Fruit fly (Drosophila melanogaster) whole organism, embryonic: ENCODE data around the gene CG5687.

ENCODE experiments used
- Abd-B ChIP-seq: fragments of 200-800 bp; sonication (Bioruptor generic); optimal IDR thresholded peaks from 2 replicates; lab custom pipeline; 2018; ENCODE audit warnings: missing biosample characterization, mild to moderate bottlenecking, missing genetic modification characterization, moderate library complexity
- Antp ChIP-seq: fragments of 200-800 bp; sonication (Bioruptor generic); optimal IDR thresholded peaks from 3 replicates; lab custom pipeline; 2016; ENCODE audit warnings: missing biosample characterization, missing genetic modification characterization
- B-H2 ChIP-seq: fragments of 200-800 bp; sonication (Bioruptor generic); optimal IDR thresholded peaks from 2 replicates; lab custom pipeline; 2018; ENCODE audit warnings: missing biosample characterization, mild to moderate bottlenecking, missing genetic modification characterization
- C15 ChIP-seq: fragments of 200-800 bp; sonication (Bioruptor generic); IDR thresholded peaks from 3 replicates; pipeline ENCODE4 v1.3.6; 2022; ENCODE audit warnings: missing biosample characterization, missing genetic modification characterization
- CG10321 ChIP-seq: fragments of 200-800 bp; sonication (Bioruptor generic); IDR thresholded peaks from 2 replicates; pipeline ENCODE4 v1.3.6; 2022; ENCODE audit warnings: missing biosample characterization, missing genetic modification characterization
- CG12104 ChIP-seq: fragments of 200-800 bp; sonication (Bioruptor generic); optimal IDR thresholded peaks from 3 replicates; lab custom pipeline; 2016; ENCODE audit warnings: missing biosample characterization, missing genetic modification characterization
- CG13624 ChIP-seq: fragments of 200-800 bp; sonication (Bioruptor generic); optimal IDR thresholded peaks from 2 replicates; lab custom pipeline; 2016; ENCODE audit warnings: missing biosample characterization, missing genetic modification characterization
- CG1529 ChIP-seq: fragments of 200-800 bp; sonication (Bioruptor generic); optimal IDR thresholded peaks from 3 replicates; lab custom pipeline; 2018; ENCODE audit warnings: missing biosample characterization, missing genetic modification characterization
- CG1647 ChIP-seq: fragments of 200-800 bp; sonication (Bioruptor generic); optimal IDR thresholded peaks from 3 replicates; lab custom pipeline; 2016; ENCODE audit warnings: missing biosample characterization, missing genetic modification characterization
- CG17328 ChIP-seq: fragments of 200-800 bp; sonication (Bioruptor generic); IDR thresholded peaks from 2 replicates; pipeline ENCODE4 v1.3.6; 2022; ENCODE audit warnings: missing biosample characterization, missing genetic modification characterization
- CG17359 ChIP-seq: fragments of 200-800 bp; sonication (Bioruptor generic); optimal IDR thresholded peaks from 3 replicates; lab custom pipeline; 2018; ENCODE audit warnings: missing biosample characterization, mild to moderate bottlenecking, missing genetic modification characterization, moderate library complexity
- CG18619 ChIP-seq: fragments of 200-800 bp; sonication (Bioruptor generic); optimal IDR thresholded peaks from 3 replicates; lab custom pipeline; 2017; ENCODE audit warnings: missing biosample characterization, mild to moderate bottlenecking, missing genetic modification characterization
- CG2199 ChIP-seq: fragments of 200-800 bp; sonication (Bioruptor generic); IDR thresholded peaks from 3 replicates; pipeline ENCODE4 v1.3.6; 2022; ENCODE audit warnings: missing biosample characterization, missing genetic modification characterization
- CG2712 ChIP-seq: fragments of 200-800 bp; optimal IDR thresholded peaks from 3 replicates; lab custom pipeline; 2019; ENCODE audit warnings: missing biosample characterization, mild to moderate bottlenecking, missing genetic modification characterization, moderate library complexity
- CG3065 ChIP-seq: fragments of 200-800 bp; sonication (Bioruptor generic); optimal IDR thresholded peaks from 2 replicates; lab custom pipeline; 2016; ENCODE audit warnings: missing biosample characterization, missing genetic modification characterization
- CG31365 ChIP-seq: fragments of 200-800 bp; sonication (Bioruptor generic); optimal IDR thresholded peaks from 2 replicates; lab custom pipeline; 2018; ENCODE audit warnings: missing biosample characterization, mild to moderate bottlenecking, missing genetic modification characterization
- CG3726 ChIP-seq: fragments of 200-800 bp; sonication (Bioruptor generic); IDR thresholded peaks from 3 replicates; pipeline ENCODE4, ENCODE4 v1.3.6; 2022; ENCODE audit warnings: missing biosample characterization, missing genetic modification characterization
- CG4360 ChIP-seq: fragments of 200-800 bp; sonication (Bioruptor generic); IDR thresholded peaks from 2 replicates; pipeline ENCODE4 v1.3.6; 2022; ENCODE audit warnings: missing biosample characterization, missing genetic modification characterization
- CG5180 ChIP-seq: fragments of 200-800 bp; sonication (Bioruptor generic); optimal IDR thresholded peaks from 3 replicates; lab custom pipeline; 2017; ENCODE audit warnings: missing biosample characterization, missing genetic modification characterization, mild to moderate bottlenecking, moderate library complexity, missing genetic modification reagents
- CG6654 ChIP-seq: fragments of 200-800 bp; sonication (Bioruptor generic); optimal IDR thresholded peaks from 2 replicates; lab custom pipeline; 2017; ENCODE audit warnings: missing biosample characterization, mild to moderate bottlenecking, missing genetic modification characterization
- CG6689 ChIP-seq: fragments of 200-800 bp; sonication (Bioruptor generic); IDR thresholded peaks from 2 replicates; pipeline ENCODE4 v1.3.6; 2022; ENCODE audit warnings: missing biosample characterization, missing genetic modification characterization
- CG7928 ChIP-seq: fragments of 200-800 bp; sonication (Bioruptor generic); optimal IDR thresholded peaks from 2 replicates; lab custom pipeline; 2017; ENCODE audit warnings: missing biosample characterization, mild to moderate bottlenecking, missing genetic modification characterization
- CG8478 ChIP-seq: fragments of >200 bp; optimal IDR thresholded peaks from 2 replicates; lab custom pipeline; 2018
- CG9817 ChIP-seq: fragments of 200-800 bp; sonication (Bioruptor generic); optimal IDR thresholded peaks from 2 replicates; lab custom pipeline; 2018; ENCODE audit warnings: missing biosample characterization, mild to moderate bottlenecking, missing genetic modification characterization, moderate library complexity
- CG9876 ChIP-seq: fragments of 200-800 bp; sonication (Bioruptor generic); optimal IDR thresholded peaks from 2 replicates; lab custom pipeline; 2016; ENCODE audit warnings: missing biosample characterization, missing genetic modification characterization
- Dfd ChIP-seq, 2 experiments: fragments of >200 bp; optimal IDR thresholded peaks; 2 replicates each; lab custom pipeline; 2017; ENCODE audit warnings: missing biosample characterization in 2 of 2, missing genetic modification characterization in 2 of 2
- Doc2 ChIP-seq: fragments of 200-800 bp; sonication (Bioruptor generic); IDR thresholded peaks from 2 replicates; pipeline ENCODE4 v1.3.6; 2022; ENCODE audit warnings: missing biosample characterization, missing genetic modification characterization
- E2f2 ChIP-seq: fragments of 200-800 bp; sonication (Bioruptor generic); IDR thresholded peaks from 2 replicates; pipeline ENCODE4 v1.3.6; 2022; ENCODE audit warnings: missing biosample characterization, missing genetic modification characterization
- Gug ChIP-seq: fragments of 200-800 bp; sonication (Bioruptor generic); IDR thresholded peaks from 4 replicates; pipeline ENCODE4 v1.3.6; 2022; ENCODE audit warnings: missing biosample characterization, missing genetic modification characterization
- Optix ChIP-seq: fragments of 200-800 bp; sonication (Bioruptor generic); IDR thresholded peaks from 3 replicates; pipeline ENCODE4 v1.3.6; 2022; ENCODE audit warnings: missing biosample characterization, missing genetic modification characterization
- Ravus ChIP-seq: fragments of 200-800 bp; sonication (Bioruptor generic); IDR thresholded peaks from 2 replicates; pipeline ENCODE4 v1.3.6; 2022; ENCODE audit warnings: missing biosample characterization, missing genetic modification characterization
- Rfx ChIP-seq: fragments of 200-800 bp; sonication (Bioruptor generic); IDR thresholded peaks from 2 replicates; pipeline ENCODE4 v1.3.6; 2022; ENCODE audit warnings: missing biosample characterization, missing genetic modification characterization
- Side ChIP-seq: fragments of 200-800 bp; sonication (Bioruptor generic); optimal IDR thresholded peaks from 2 replicates; lab custom pipeline; 2016; ENCODE audit warnings: missing biosample characterization, missing genetic modification characterization
- Sox102F ChIP-seq: fragments of 200-800 bp; sonication (Bioruptor generic); optimal IDR thresholded peaks from 2 replicates; lab custom pipeline; 2018; ENCODE audit warnings: missing biosample characterization, mild to moderate bottlenecking, missing genetic modification characterization, moderate library complexity
- Stat92E ChIP-seq, 3 experiments: fragments of >200 bp in 2 of 3; fragments of 200-800 bp in 1 of 3; sonication (Bioruptor generic) in 1 of 3; optimal IDR thresholded peaks; 2 replicates each; lab custom pipeline; 2017 to 2019; ENCODE audit warnings: missing biosample characterization in 3 of 3, missing genetic modification characterization in 3 of 3, mild to moderate bottlenecking in 1 of 3, moderate library complexity in 1 of 3
- TFAM ChIP-seq: fragments of 200-800 bp; sonication (Bioruptor generic); optimal IDR thresholded peaks from 2 replicates; lab custom pipeline; 2017; ENCODE audit warnings: missing biosample characterization, missing genetic modification characterization, inconsistent platforms
- Xrp1 ChIP-seq: fragments of 200-800 bp; sonication (Bioruptor generic); IDR thresholded peaks from 2 replicates; pipeline ENCODE4 v1.3.6; 2022; ENCODE audit warnings: missing biosample characterization, missing genetic modification characterization
- ap ChIP-seq: fragments of 200-800 bp; sonication (Bioruptor generic); IDR thresholded peaks from 2 replicates; pipeline ENCODE4 v1.3.6; 2022; ENCODE audit warnings: missing biosample characterization, missing genetic modification characterization
- ci ChIP-seq: fragments of 200-800 bp; sonication (Bioruptor generic); IDR thresholded peaks from 3 replicates; pipeline ENCODE4 v1.3.6; 2022; ENCODE audit warnings: missing biosample characterization, missing genetic modification characterization
- cwo ChIP-seq: fragments of 200-800 bp; sonication (Bioruptor generic); optimal IDR thresholded peaks from 3 replicates; lab custom pipeline; 2017; ENCODE audit warnings: missing biosample characterization, missing genetic modification characterization, mild to moderate bottlenecking, moderate library complexity, missing genetic modification reagents
- da ChIP-seq: fragments of 200-800 bp; sonication (Bioruptor generic); optimal IDR thresholded peaks from 2 replicates; lab custom pipeline; 2016; ENCODE audit warnings: missing biosample characterization, missing genetic modification characterization
- dm ChIP-seq: fragments of 200-800 bp; sonication (Bioruptor generic); optimal IDR thresholded peaks from 3 replicates; lab custom pipeline; 2016; ENCODE audit warnings: missing biosample characterization, missing genetic modification characterization
- ftz-f1 ChIP-seq: fragments of 200-800 bp; sonication (Bioruptor generic); optimal IDR thresholded peaks from 2 replicates; lab custom pipeline; 2016; ENCODE audit warnings: missing biosample characterization, missing genetic modification characterization
- gro ChIP-seq: fragments of 200-800 bp; sonication (Bioruptor generic); optimal IDR thresholded peaks from 2 replicates; lab custom pipeline; 2016; ENCODE audit warnings: missing biosample characterization, missing genetic modification characterization
- onecut ChIP-seq: fragments of 200-800 bp; sonication (Bioruptor generic); IDR thresholded peaks from 2 replicates; pipeline ENCODE4 v1.3.6; 2022; ENCODE audit warnings: missing biosample characterization, missing genetic modification characterization
- peb ChIP-seq: fragments of 200-800 bp; sonication (Bioruptor generic); IDR thresholded peaks from 2 replicates; pipeline ENCODE4 v1.3.6; 2022; ENCODE audit warnings: missing biosample characterization, missing genetic modification characterization
- pfk ChIP-seq: fragments of 200-800 bp; sonication (Bioruptor generic); optimal IDR thresholded peaks from 2 replicates; lab custom pipeline; 2018; ENCODE audit warnings: missing biosample characterization, mild to moderate bottlenecking, missing genetic modification characterization, moderate library complexity
- phol ChIP-seq: fragments of 200-800 bp; sonication (Bioruptor generic); optimal IDR thresholded peaks from 3 replicates; lab custom pipeline; 2018; ENCODE audit warnings: missing biosample characterization, mild to moderate bottlenecking, missing genetic modification characterization, moderate library complexity
- scrt ChIP-seq: fragments of 200-800 bp; sonication (Bioruptor generic); optimal IDR thresholded peaks from 2 replicates; lab custom pipeline; 2018; ENCODE audit warnings: missing biosample characterization, mild to moderate bottlenecking, missing genetic modification characterization, moderate library complexity
- sens-2 ChIP-seq: fragments of 200-800 bp; sonication (Bioruptor generic); IDR thresholded peaks from 2 replicates; pipeline ENCODE4 v1.3.6; 2022; ENCODE audit warnings: missing biosample characterization, missing genetic modification characterization
- sisA ChIP-seq: fragments of 200-800 bp; sonication (Bioruptor generic); IDR thresholded peaks from 2 replicates; pipeline ENCODE4 v1.3.6; 2022; ENCODE audit warnings: missing biosample characterization, missing genetic modification characterization
- so ChIP-seq: fragments of 200-800 bp; sonication (Bioruptor generic); IDR thresholded peaks from 3 replicates; pipeline ENCODE4 v1.3.6; 2022; ENCODE audit warnings: missing biosample characterization, missing genetic modification characterization
- stwl ChIP-seq: fragments of 200-800 bp; sonication (Bioruptor generic); optimal IDR thresholded peaks from 3 replicates; lab custom pipeline; 2018; ENCODE audit warnings: missing biosample characterization, mild to moderate bottlenecking, missing genetic modification characterization, moderate library complexity

The CG5687 gene

DNA sequence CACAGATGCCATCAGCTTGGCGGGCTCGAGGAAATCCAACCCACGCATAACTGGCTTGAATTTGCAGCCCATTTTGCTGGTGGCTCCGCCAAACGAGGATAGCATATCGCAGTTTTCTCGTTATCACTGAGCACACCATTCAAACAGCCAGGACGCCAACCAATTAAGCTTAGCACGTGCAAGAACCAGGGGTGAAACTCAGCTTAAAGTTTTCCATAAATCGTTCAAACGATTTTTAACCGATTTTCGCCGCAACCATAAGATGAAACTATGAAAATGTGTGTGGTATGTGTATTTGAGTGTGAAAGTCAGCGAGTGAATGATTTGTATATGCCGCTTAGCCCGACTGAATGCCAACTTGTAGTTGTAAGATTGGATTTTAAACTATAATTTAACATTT, 48.0 kb downstream of the CG5687 start (continued):
- peak; percentile 58; the same call in 2 of the 3 replicates for TF ChIP-seq CG2199 (GFP tag; lab: Robert Waterston, UW)
- TF ChIP-seq CG3065 (GFP tag; lab: Kevin White, UChicago): no peak
- no peak for TF ChIP-seq CG31365 (tag; lab: Kevin White, UChicago)
- TF ChIP-seq pfk (GFP tag; lab: Kevin White, UChicago): no peak
- TF ChIP-seq ap: no peak
- no peak for TF ChIP-seq sisA (GFP tag; lab: Robert Waterston, UW)
- no peak for TF ChIP-seq CG12104 (GFP tag; lab: Kevin White, UChicago)
- no peak for TF ChIP-seq CG17328
- TF ChIP-seq so (GFP tag; lab: Robert Waterston, UW): no peak
- no peak for TF ChIP-seq Xrp1
- TF ChIP-seq Rfx: peak; percentile 45
- no peak for TF ChIP-seq Optix (GFP tag; lab: Robert Waterston, UW)
- TF ChIP-seq Stat92E (GFP tag; optimal IDR thresholded peaks at IDR 0.05; lab: Kevin White, UChicago): no peak
- no peak for TF ChIP-seq da (GFP tag; lab: Kevin White, UChicago)
- no peak for TF ChIP-seq dm
- TF ChIP-seq CG1529: no peak
- TF ChIP-seq CG5180 (GFP tag; lab: Kevin White, UChicago): no peak
- peak; percentile 26 for TF ChIP-seq phol (tag; lab: Kevin White, UChicago)
- peak; percentile 2 for TF ChIP-seq CG13624 (GFP tag; lab: Kevin White, UChicago)
- no peak for TF ChIP-seq Side (GFP tag; lab: Kevin White, UChicago)
- TF ChIP-seq CG8478 (lab: Kevin White, UChicago): no peak
- no peak for TF ChIP-seq Gug (GFP tag; lab: Robert Waterston, UW)
- no peak for TF ChIP-seq B-H2 (GFP tag; lab: Kevin White, UChicago)
- TF ChIP-seq cwo: no peak
- TF ChIP-seq Ravus (GFP tag; lab: Robert Waterston, UW): no peak
- no peak for TF ChIP-seq CG3726 (GFP tag; lab: Robert Waterston, UW)
- no peak for TF ChIP-seq gro
- TF ChIP-seq scrt (GFP tag; lab: Kevin White, UChicago): no peak
- TF ChIP-seq Abd-B (GFP tag; lab: Kevin White, UChicago): no peak
- TF ChIP-seq stwl (tag; lab: Kevin White, UChicago): peak; percentile 55
- TF ChIP-seq CG4360 (GFP tag; lab: Robert Waterston, UW): no peak
- no peak for TF ChIP-seq CG6689 (GFP tag; lab: Robert Waterston, UW)
- no peak for TF ChIP-seq CG10321 (GFP tag; lab: Robert Waterston, UW)
- TF ChIP-seq TFAM (GFP tag; lab: Kevin White, UChicago): no peak
- TF ChIP-seq CG2712 (tag; lab: Kevin White, UChicago): no peak
- no peak for TF ChIP-seq Doc2 (GFP tag; lab: Robert Waterston, UW)
- TF ChIP-seq peb (GFP tag; lab: Robert Waterston, UW): no peak
- 0 out of 3 replicates have a peak, but pooled peaks have one; percentile 5 for TF ChIP-seq ci (GFP tag; lab: Robert Waterston, UW)
- TF ChIP-seq CG1647: no peak
- no peak for TF ChIP-seq CG9817 (tag; lab: Kevin White, UChicago)
- TF ChIP-seq CG6654: peak; percentile 9
- TF ChIP-seq Antp (GFP tag; lab: Kevin White, UChicago): no peak
- TF ChIP-seq CG7928 (GFP tag; lab: Kevin White, UChicago): no peak
- TF ChIP-seq sens-2 (GFP tag; lab: Robert Waterston, UW): no peak
- TF ChIP-seq CG17359: no peak
- TF ChIP-seq ftz-f1 (GFP tag; lab: Kevin White, UChicago): no peak
- peak; percentile 39 for TF ChIP-seq onecut (GFP tag; lab: Robert Waterston, UW)
- no peak for TF ChIP-seq CG18619 (GFP tag; lab: Kevin White, UChicago)
- TF ChIP-seq Sox102F (GFP tag; lab: Kevin White, UChicago): no peak
- no peak for TF ChIP-seq CG9876 (GFP tag; lab: Kevin White, UChicago)
- no peak for TF ChIP-seq C15 (GFP tag; lab: Robert Waterston, UW)
- TF ChIP-seq Dfd (GFP tag; optimal IDR thresholded peaks at IDR 0.05; lab: Kevin White, UChicago): no peak
- peak; percentile 87 for TF ChIP-seq E2f2 (GFP tag; lab: Robert Waterston, UW)
